Fruit fly (Drosophila melanogaster) whole organism, embryonic: ENCODE results near the gene Lerp.

Source experiments
- Asciz ChIP-seq: fragments of 200-800 bp; sonication (Bioruptor generic); optimal IDR thresholded peaks from 2 replicates; lab custom pipeline; 2017; ENCODE audit warnings: missing biosample characterization, mild to moderate bottlenecking, missing genetic modification characterization, missing genetic modification reagents
- Atf6 ChIP-seq: fragments of 200-800 bp; sonication (Bioruptor generic); IDR thresholded peaks from 2 replicates; pipeline ENCODE4 v1.3.6; 2022; ENCODE audit warnings: missing biosample characterization, missing genetic modification characterization
- Bteb2 ChIP-seq: fragments of 200-800 bp; sonication (Bioruptor generic); optimal IDR thresholded peaks from 2 replicates; lab custom pipeline; 2016; ENCODE audit warnings: missing biosample characterization, missing genetic modification characterization
- CG10274 ChIP-seq: fragments of 200-800 bp; sonication (Bioruptor generic); optimal IDR thresholded peaks from 3 replicates; lab custom pipeline; 2017; ENCODE audit warnings: missing biosample characterization, mild to moderate bottlenecking, missing genetic modification characterization
- CG10366 ChIP-seq: fragments of 200-800 bp; sonication (Bioruptor generic); IDR thresholded peaks from 2 replicates; pipeline ENCODE4 v1.3.6; 2022; ENCODE audit warnings: missing biosample characterization, missing genetic modification characterization
- CG10979 ChIP-seq: fragments of 200-800 bp; sonication (Bioruptor generic); optimal IDR thresholded peaks from 2 replicates; lab custom pipeline; 2018; ENCODE audit warnings: missing biosample characterization, mild to moderate bottlenecking, missing genetic modification characterization, moderate library complexity
- CG11695 ChIP-seq: fragments of 200-800 bp; sonication (Bioruptor generic); IDR thresholded peaks from 3 replicates; pipeline ENCODE4 v1.3.6; 2022; ENCODE audit warnings: missing biosample characterization, missing genetic modification characterization
- CG11696 ChIP-seq: fragments of 200-800 bp; sonication (Bioruptor generic); IDR thresholded peaks from 2 replicates; pipeline ENCODE4 v1.3.6; 2022; ENCODE audit warnings: missing biosample characterization, missing genetic modification characterization
- CG15073 ChIP-seq: fragments of 200-800 bp; sonication (Bioruptor generic); optimal IDR thresholded peaks from 2 replicates; lab custom pipeline; 2016; ENCODE audit warnings: missing biosample characterization, missing genetic modification characterization
- CG15269 ChIP-seq: fragments of 200-800 bp; sonication (Bioruptor generic); optimal IDR thresholded peaks from 2 replicates; lab custom pipeline; 2018; ENCODE audit warnings: missing biosample characterization, mild to moderate bottlenecking, missing genetic modification characterization, moderate library complexity
- CG15514 ChIP-seq: fragments of 200-800 bp; sonication (Bioruptor generic); optimal IDR thresholded peaks from 3 replicates; lab custom pipeline; 2017; ENCODE audit warnings: missing biosample characterization, missing genetic modification characterization, mild to moderate bottlenecking, moderate library complexity, missing genetic modification reagents
- CG17328 ChIP-seq: fragments of 200-800 bp; sonication (Bioruptor generic); IDR thresholded peaks from 2 replicates; pipeline ENCODE4 v1.3.6; 2022; ENCODE audit warnings: missing biosample characterization, missing genetic modification characterization
- CG17802 ChIP-seq: fragments of 200-800 bp; sonication (Bioruptor generic); optimal IDR thresholded peaks from 2 replicates; lab custom pipeline; 2018; ENCODE audit warnings: missing biosample characterization, mild to moderate bottlenecking, missing genetic modification characterization, moderate library complexity
- CG3163 ChIP-seq: fragments of 200-800 bp; sonication (Bioruptor generic); optimal IDR thresholded peaks from 3 replicates; lab custom pipeline; 2016; ENCODE audit warnings: missing biosample characterization, missing genetic modification characterization
- CG32767 ChIP-seq: fragments of 200-800 bp; sonication (Bioruptor generic); IDR thresholded peaks from 2 replicates; pipeline ENCODE4 v1.3.6; 2022; ENCODE audit warnings: missing biosample characterization, missing genetic modification characterization
- CG33557 ChIP-seq: fragments of 200-800 bp; sonication (Bioruptor generic); optimal IDR thresholded peaks from 2 replicates; lab custom pipeline; 2019; ENCODE audit warnings: missing biosample characterization, mild to moderate bottlenecking, missing genetic modification characterization, moderate library complexity
- CG8359 ChIP-seq: fragments of 200-800 bp; sonication (Bioruptor generic); optimal IDR thresholded peaks from 2 replicates; lab custom pipeline; 2017; ENCODE audit warnings: missing biosample characterization, mild to moderate bottlenecking, missing genetic modification characterization, borderline replicate concordance
- CG9797 ChIP-seq: fragments of 200-800 bp; sonication (Bioruptor generic); optimal IDR thresholded peaks from 3 replicates; lab custom pipeline; 2018; ENCODE audit warnings: missing biosample characterization, mild to moderate bottlenecking, missing genetic modification characterization
- CHES-1-like ChIP-seq: fragments of 200-800 bp; sonication (Bioruptor generic); optimal IDR thresholded peaks from 2 replicates; lab custom pipeline; 2016; ENCODE audit warnings: missing biosample characterization, missing genetic modification characterization
- Dll ChIP-seq: fragments of 200-800 bp; sonication (Bioruptor generic); IDR thresholded peaks from 4 replicates; pipeline ENCODE4 v1.3.6; 2022; ENCODE audit warnings: missing biosample characterization, missing genetic modification characterization; ENCODE audit not compliant: partially characterized antibody
- Doc2 ChIP-seq: fragments of 200-800 bp; sonication (Bioruptor generic); IDR thresholded peaks from 2 replicates; pipeline ENCODE4 v1.3.6; 2022; ENCODE audit warnings: missing biosample characterization, missing genetic modification characterization
- Ets97D ChIP-seq: fragments of 200-800 bp; sonication (Bioruptor generic); optimal IDR thresholded peaks from 3 replicates; lab custom pipeline; 2016; ENCODE audit warnings: missing biosample characterization, missing genetic modification characterization
- GATAe ChIP-seq: fragments of 200-800 bp; sonication (Bioruptor generic); conservative IDR thresholded peaks from 2 replicates; pipeline ENCODE4 v1.3.6; 2022; ENCODE audit warnings: missing biosample characterization, missing genetic modification characterization
- Gsc ChIP-seq: fragments of 200-800 bp; sonication (Bioruptor generic); IDR thresholded peaks from 2 replicates; pipeline ENCODE4 v1.3.6; 2022; ENCODE audit warnings: missing biosample characterization, missing genetic modification characterization
- HLH54F ChIP-seq: fragments of 200-800 bp; sonication (Bioruptor generic); optimal IDR thresholded peaks from 3 replicates; lab custom pipeline; 2016; ENCODE audit warnings: missing biosample characterization, missing genetic modification characterization
- HmgZ ChIP-seq: fragments of 200-800 bp; sonication (Bioruptor generic); optimal IDR thresholded peaks from 2 replicates; lab custom pipeline; 2018; ENCODE audit warnings: missing biosample characterization, mild to moderate bottlenecking, missing genetic modification characterization
- Lim3 ChIP-seq: fragments of 200-800 bp; sonication (Bioruptor generic); IDR thresholded peaks from 2 replicates; pipeline ENCODE4 v1.3.6; 2022; ENCODE audit warnings: missing biosample characterization, missing genetic modification characterization
- Oli ChIP-seq: fragments of 200-800 bp; sonication (Bioruptor generic); optimal IDR thresholded peaks from 2 replicates; lab custom pipeline; 2018; ENCODE audit warnings: missing biosample characterization, mild to moderate bottlenecking, missing genetic modification characterization, moderate library complexity
- Ptx1 ChIP-seq: fragments of 200-800 bp; sonication (Bioruptor generic); IDR thresholded peaks from 2 replicates; pipeline ENCODE4 v1.3.6; 2022; ENCODE audit warnings: missing biosample characterization, missing genetic modification characterization
- Six4 ChIP-seq: fragments of 200-800 bp; sonication (Bioruptor generic); optimal IDR thresholded peaks from 2 replicates; lab custom pipeline; 2016; ENCODE audit warnings: missing biosample characterization, missing genetic modification characterization
- Sox102F ChIP-seq: fragments of 200-800 bp; sonication (Bioruptor generic); optimal IDR thresholded peaks from 2 replicates; lab custom pipeline; 2018; ENCODE audit warnings: missing biosample characterization, mild to moderate bottlenecking, missing genetic modification characterization, moderate library complexity
- Sry-δ ChIP-seq: fragments of 200-800 bp; sonication (Bioruptor generic); optimal IDR thresholded peaks from 2 replicates; lab custom pipeline; 2016; ENCODE audit warnings: missing biosample characterization, missing genetic modification characterization
- Tbp ChIP-seq: fragments of >200 bp; optimal IDR thresholded peaks from 2 replicates; lab custom pipeline; 2018; ENCODE audit warnings: missing biosample characterization, missing genetic modification characterization
- Usf ChIP-seq: fragments of 200-800 bp; sonication (Bioruptor generic); optimal IDR thresholded peaks from 2 replicates; lab custom pipeline; 2017; ENCODE audit warnings: missing genotype, missing biosample characterization, missing genetic modification characterization
- Vsx1 ChIP-seq: fragments of 200-800 bp; sonication (Bioruptor generic); optimal IDR thresholded peaks from 2 replicates; lab custom pipeline; 2017; ENCODE audit warnings: missing biosample characterization, mild to moderate bottlenecking, missing genetic modification characterization, missing genetic modification reagents
- bbx ChIP-seq: fragments of 200-800 bp; sonication (Bioruptor generic); IDR thresholded peaks from 2 replicates; pipeline ENCODE4 v1.3.6; 2022; ENCODE audit warnings: missing biosample characterization, missing genetic modification characterization; ENCODE audit not compliant: partially characterized antibody
- br ChIP-seq: fragments of >200 bp; optimal IDR thresholded peaks from 2 replicates; lab custom pipeline; 2017
- gce ChIP-seq: fragments of 200-800 bp; sonication (Bioruptor generic); IDR thresholded peaks from 3 replicates; pipeline ENCODE4 v1.3.6; 2022; ENCODE audit warnings: missing biosample characterization, missing genetic modification characterization
- ind ChIP-seq: fragments of 200-800 bp; sonication (Bioruptor generic); optimal IDR thresholded peaks from 3 replicates; lab custom pipeline; 2016; ENCODE audit warnings: missing biosample characterization, missing genetic modification characterization
- knrl ChIP-seq: fragments of 200-800 bp; sonication (Bioruptor generic); IDR thresholded peaks from 3 replicates; pipeline ENCODE4 v1.3.6; 2022; ENCODE audit warnings: missing biosample characterization, missing genetic modification characterization; ENCODE audit not compliant: partially characterized antibody
- luna ChIP-seq: fragments of 200-800 bp; sonication (Bioruptor generic); optimal IDR thresholded peaks from 2 replicates; lab custom pipeline; 2016; ENCODE audit warnings: missing biosample characterization, missing genetic modification characterization
- nau ChIP-seq: fragments of 200-800 bp; sonication (Bioruptor generic); optimal IDR thresholded peaks from 3 replicates; lab custom pipeline; 2017; ENCODE audit warnings: missing biosample characterization, mild to moderate bottlenecking, missing genetic modification characterization, missing genetic modification reagents
- nerfin-1 ChIP-seq: fragments of 200-800 bp; sonication (Bioruptor generic); optimal IDR thresholded peaks from 3 replicates; lab custom pipeline; 2019; ENCODE audit warnings: missing biosample characterization, mild to moderate bottlenecking, missing genetic modification characterization, moderate library complexity
- nerfin-2 ChIP-seq: fragments of 200-800 bp; sonication (Bioruptor generic); IDR thresholded peaks from 2 replicates; pipeline ENCODE4 v1.3.6; 2022; ENCODE audit warnings: missing biosample characterization, missing genetic modification characterization; ENCODE audit not compliant: partially characterized antibody
- onecut ChIP-seq: fragments of 200-800 bp; sonication (Bioruptor generic); IDR thresholded peaks from 2 replicates; pipeline ENCODE4 v1.3.6; 2022; ENCODE audit warnings: missing biosample characterization, missing genetic modification characterization
- ro ChIP-seq: fragments of 200-800 bp; sonication (Bioruptor generic); IDR thresholded peaks from 2 replicates; pipeline ENCODE4 v1.3.6; 2022; ENCODE audit warnings: missing biosample characterization, missing genetic modification characterization
- run ChIP-seq: fragments of 200-800 bp; sonication (Bioruptor generic); optimal IDR thresholded peaks from 3 replicates; lab custom pipeline; 2018; ENCODE audit warnings: missing biosample characterization, mild to moderate bottlenecking, missing genetic modification characterization
- sens-2 ChIP-seq: fragments of 200-800 bp; sonication (Bioruptor generic); IDR thresholded peaks from 2 replicates; pipeline ENCODE4 v1.3.6; 2022; ENCODE audit warnings: missing biosample characterization, missing genetic modification characterization
- sqz ChIP-seq: fragments of 200-800 bp; sonication (Bioruptor generic); optimal IDR thresholded peaks from 3 replicates; lab custom pipeline; 2018; ENCODE audit warnings: missing biosample characterization, mild to moderate bottlenecking, missing genetic modification characterization
- tin ChIP-seq: fragments of 200-800 bp; sonication (Bioruptor generic); optimal IDR thresholded peaks from 3 replicates; lab custom pipeline; 2016; ENCODE audit warnings: missing biosample characterization, missing genetic modification characterization
- zen2 ChIP-seq: fragments of 200-800 bp; sonication (Bioruptor generic); IDR thresholded peaks from 3 replicates; pipeline ENCODE4 v1.3.6; 2022; ENCODE audit warnings: missing biosample characterization, missing genetic modification characterization; ENCODE audit not compliant: partially characterized antibody

Gene Lerp

dm6 chr3R:26886283-26886689, 23.4 kb upstream of the Lerp start (continued):
- TF ChIP-seq HmgZ (peak; percentile 25), Tbp (GFP tag; lab: Kevin White, UChicago) (no peak), Six4 (GFP tag; lab: Kevin White, UChicago) (peak; percentile 41), Gsc (GFP tag; lab: Robert Waterston, UW) (no peak), CG17802 (tag; lab: Kevin White, UChicago) (no peak), tin (GFP tag; lab: Kevin White, UChicago) (peak; percentile 61), CG9797 (GFP tag; lab: Kevin White, UChicago) (no peak), bbx (no peak), CG3163 (GFP tag; lab: Kevin White, UChicago) (no peak), br (lab: Kevin White, UChicago) (no peak), luna (GFP tag; lab: Kevin White, UChicago) (no peak), CG11696 (GFP tag; lab: Robert Waterston, UW) (peak; percentile 97), Asciz (peak; percentile 57), CG33557 (GFP tag; lab: Kevin White, UChicago) (peak; percentile 84), Dll (GFP tag; lab: Robert Waterston, UW) (no peak), HLH54F (GFP tag; lab: Kevin White, UChicago) (no peak), CG10979 (tag; lab: Kevin White, UChicago) (peak; percentile 88), Oli (tag; lab: Kevin White, UChicago) (peak; percentile 76), GATAe (no peak), CG32767 (0 out of 2 replicates have a peak, but pooled peaks have one; percentile 35), zen2 (GFP tag; lab: Robert Waterston, UW) (no peak), Sry-δ (GFP tag; lab: Kevin White, UChicago) (no peak), CG17328 (GFP tag; lab: Robert Waterston, UW) (peak; percentile 68), ind (GFP tag; lab: Kevin White, UChicago) (peak; percentile 38), CG15514 (GFP tag; lab: Kevin White, UChicago) (peak; percentile 12), Atf6 (GFP tag; lab: Robert Waterston, UW) (peak; percentile 33; the same call in 1 of the 2 replicates), nerfin-2 (GFP tag; lab: Robert Waterston, UW) (no peak), onecut (GFP tag; lab: Robert Waterston, UW) (peak; percentile 57), Lim3 (GFP tag; lab: Robert Waterston, UW) (no peak), knrl (GFP tag; lab: Robert Waterston, UW) (no peak), CG8359 (GFP tag; lab: Kevin White, UChicago) (peak; percentile 72), CG10274 (GFP tag; lab: Kevin White, UChicago) (peak; percentile 37), Ptx1 (GFP tag; lab: Robert Waterston, UW) (peak; percentile 60), Bteb2 (no peak), nau (GFP tag; lab: Kevin White, UChicago) (peak; percentile 43), sqz (GFP tag; lab: Kevin White, UChicago) (peak; percentile 37), CHES-1-like (GFP tag; lab: Kevin White, UChicago) (no peak), nerfin-1 (tag; lab: Kevin White, UChicago) (peak; percentile 62), CG15073 (GFP tag; lab: Kevin White, UChicago) (no peak), Ets97D (GFP tag; lab: Kevin White, UChicago) (peak; percentile 27), sens-2 (GFP tag; lab: Robert Waterston, UW) (no peak), CG15269 (peak; percentile 74), Doc2 (GFP tag; lab: Robert Waterston, UW) (no peak), Usf (GFP tag; lab: Kevin White, UChicago) (peak; percentile 46), CG10366 (GFP tag; lab: Robert Waterston, UW) (peak; percentile 38; the same call in 1 of the 2 replicates), Sox102F (peak; percentile 68), ro (GFP tag; lab: Robert Waterston, UW) (peak; percentile 46; the same call in 1 of the 2 replicates), CG11695 (GFP tag; lab: Robert Waterston, UW) (peak; percentile 72; the same call in 2 of the 3 replicates), gce (GFP tag; lab: Robert Waterston, UW) (no peak), Vsx1 (GFP tag; lab: Kevin White, UChicago) (peak; percentile 56), run (tag; lab: Kevin White, UChicago) (peak; percentile 29)
